Worm (Caenorhabditis elegans) whole organism, midembryonic: ENCODE data around the gene T23F11.4.

Source experiments
- klf-2 ChIP-seq: fragments of 200-800 bp; sonication (Bioruptor generic); conservative IDR thresholded peaks from 2 replicates; pipeline ENCODE4 v1.3.6; 2022; ENCODE audit warnings: missing genetic modification reagents, missing genetic modification characterization, missing compliant biosample characterization
- tab-1 ChIP-seq: fragments of 200-800 bp; sonication (Bioruptor generic); IDR thresholded peaks from 2 replicates; pipeline ENCODE4 v1.3.6; 2022; ENCODE audit warnings: missing genetic modification characterization, missing compliant biosample characterization
- ztf-23 ChIP-seq: fragments of 200-800 bp; sonication (Bioruptor generic); IDR thresholded peaks from 2 replicates; pipeline ENCODE4 v1.3.6; 2022; ENCODE audit warnings: missing genetic modification reagents, missing genetic modification characterization, missing compliant biosample characterization
- ztf-29 ChIP-seq: fragments of 200-800 bp; sonication (Bioruptor generic); IDR thresholded peaks from 2 replicates; pipeline ENCODE4 v1.3.6; 2022; ENCODE audit warnings: missing genetic modification reagents, missing genetic modification characterization, missing compliant biosample characterization

- no peak for TF ChIP-seq klf-2 (GFP tag; lab: Robert Waterston, UW)
- no peak for TF ChIP-seq tab-1 (GFP tag; lab: Robert Waterston, UW)
- no peak for TF ChIP-seq ztf-29 (GFP tag; lab: Robert Waterston, UW)
- TF ChIP-seq ztf-23 (GFP tag; lab: Robert Waterston, UW): no peak
Measured at ce11 chrIII:4699922-4700321, 34.8 kb upstream of the T23F11.4 start, which contains the start of gene sel-13.
